Worm (Caenorhabditis elegans) whole organism, early embryonic: ENCODE measurements around the gene aakb-1.

Source experiments
- B0310.2 ChIP-seq: sonication (generic microtip); optimal IDR thresholded peaks from 2 replicates; lab custom pipeline; 2016; ENCODE audit warnings: mild to moderate bottlenecking, missing genetic modification characterization, missing compliant biosample characterization
- F13C5.2 ChIP-seq: sonication (generic microtip); optimal IDR thresholded peaks from 2 replicates; lab custom pipeline; 2017; ENCODE audit warnings: mild to moderate bottlenecking, missing genetic modification characterization, inconsistent platforms, missing compliant biosample characterization
- ama-1 ChIP-seq: fragments of 150-350 bp; optimal IDR thresholded peaks from 2 replicates; lab custom pipeline; 2014
- flt-1 ChIP-seq: fragments of 200-800 bp; sonication (Bioruptor generic); IDR thresholded peaks from 2 replicates; pipeline ENCODE4 v1.3.6; 2022; ENCODE audit warnings: missing genetic modification characterization, missing compliant biosample characterization
- hmbx-1 ChIP-seq: sonication (generic microtip); optimal IDR thresholded peaks from 2 replicates; lab custom pipeline; 2016; ENCODE audit warnings: mild to moderate bottlenecking, missing genetic modification characterization, missing compliant biosample characterization
- pes-1 ChIP-seq: fragments of 200-800 bp; sonication (Bioruptor generic); IDR thresholded peaks from 2 replicates; pipeline ENCODE4 v1.3.6; 2022; ENCODE audit warnings: missing genetic modification reagents, missing genetic modification characterization, missing compliant biosample characterization
- sea-1 ChIP-seq: fragments of 200-800 bp; sonication (Bioruptor generic); conservative IDR thresholded peaks from 2 replicates; pipeline ENCODE4 v1.3.6; 2022; ENCODE audit warnings: missing genetic modification characterization, missing compliant biosample characterization
- tbx-11 ChIP-seq: fragments of 200-800 bp; sonication (Bioruptor generic); IDR thresholded peaks from 2 replicates; pipeline ENCODE4 v1.3.6; 2022; ENCODE audit warnings: missing genetic modification characterization, missing compliant biosample characterization
- tbx-37 ChIP-seq: fragments of 200-800 bp; sonication (Bioruptor generic); conservative IDR thresholded peaks from 2 replicates; pipeline ENCODE4 v1.3.6; 2022; ENCODE audit warnings: missing genetic modification reagents, missing genetic modification characterization, missing compliant biosample characterization
- tra-4 ChIP-seq: sonication (generic microtip); optimal IDR thresholded peaks from 2 replicates; lab custom pipeline; 2017; ENCODE audit warnings: missing genetic modification characterization, missing compliant biosample characterization

ce11 chrX:13717053-13717671 lies 38.4 kb upstream of the aakb-1 start, which contains the start of gene shc-3:
- TF ChIP-seq tbx-37 (GFP tag; lab: Robert Waterston, UW) (no peak), flt-1 (GFP tag; lab: Robert Waterston, UW) (no peak), ama-1 (no peak), sea-1 (GFP tag; lab: Robert Waterston, UW) (no peak), tbx-11 (GFP tag; lab: Robert Waterston, UW) (no peak), B0310.2 (tag; lab: Kevin White, UChicago) (no peak), F13C5.2 (no peak), hmbx-1 (no peak), tra-4 (tag; lab: Kevin White, UChicago) (no peak), pes-1 (GFP tag; lab: Robert Waterston, UW) (no peak)
